Fruit fly (Drosophila melanogaster) whole organism, embryonic: ENCODE results near the gene CAH16.

Source experiments
- ATbp ChIP-seq: fragments of 200-800 bp; sonication (Bioruptor generic); optimal IDR thresholded peaks from 2 replicates; lab custom pipeline; 2017; ENCODE audit warnings: missing biosample characterization, mild to moderate bottlenecking, missing genetic modification characterization, missing genetic modification reagents
- Atf6 ChIP-seq: fragments of 200-800 bp; sonication (Bioruptor generic); IDR thresholded peaks from 2 replicates; pipeline ENCODE4 v1.3.6; 2022; ENCODE audit warnings: missing biosample characterization, missing genetic modification characterization
- C15 ChIP-seq: fragments of 200-800 bp; sonication (Bioruptor generic); IDR thresholded peaks from 3 replicates; pipeline ENCODE4 v1.3.6; 2022; ENCODE audit warnings: missing biosample characterization, missing genetic modification characterization
- CG10543 ChIP-seq: fragments of 200-800 bp; sonication (Bioruptor generic); optimal IDR thresholded peaks from 3 replicates; lab custom pipeline; 2017; ENCODE audit warnings: missing biosample characterization, mild to moderate bottlenecking, missing genetic modification characterization, moderate library complexity
- CG10979 ChIP-seq: fragments of 200-800 bp; sonication (Bioruptor generic); optimal IDR thresholded peaks from 2 replicates; lab custom pipeline; 2018; ENCODE audit warnings: missing biosample characterization, mild to moderate bottlenecking, missing genetic modification characterization, moderate library complexity
- CG11398 ChIP-seq: fragments of 200-800 bp; sonication (Bioruptor generic); optimal IDR thresholded peaks from 2 replicates; lab custom pipeline; 2016; ENCODE audit warnings: missing biosample characterization, missing genetic modification characterization
- CG11560 ChIP-seq: fragments of 200-800 bp; sonication (Bioruptor generic); IDR thresholded peaks from 3 replicates; pipeline ENCODE4 v1.3.6; 2022; ENCODE audit warnings: missing biosample characterization, missing genetic modification characterization
- CG11695 ChIP-seq: fragments of 200-800 bp; sonication (Bioruptor generic); IDR thresholded peaks from 3 replicates; pipeline ENCODE4 v1.3.6; 2022; ENCODE audit warnings: missing biosample characterization, missing genetic modification characterization
- CG13287 ChIP-seq: fragments of 200-800 bp; sonication (Bioruptor generic); IDR thresholded peaks from 2 replicates; pipeline ENCODE4 v1.3.6; 2022; ENCODE audit warnings: missing biosample characterization, missing genetic modification characterization; ENCODE audit not compliant: partially characterized antibody
- CG14441 ChIP-seq: fragments of 200-800 bp; sonication (Bioruptor generic); IDR thresholded peaks from 2 replicates; pipeline ENCODE4 v1.3.6; 2022; ENCODE audit warnings: missing biosample characterization, missing genetic modification characterization
- CG18011 ChIP-seq: fragments of 200-800 bp; sonication (Bioruptor generic); optimal IDR thresholded peaks from 2 replicates; lab custom pipeline; 2017; ENCODE audit warnings: missing biosample characterization, missing genetic modification characterization, mild to moderate bottlenecking, moderate library complexity, missing genotype
- CG2875 ChIP-seq: fragments of 200-800 bp; sonication (Bioruptor generic); optimal IDR thresholded peaks from 2 replicates; lab custom pipeline; 2017; ENCODE audit warnings: missing biosample characterization, mild to moderate bottlenecking, missing genetic modification characterization, missing genetic modification reagents
- CG31224 ChIP-seq: fragments of 200-800 bp; sonication (Bioruptor generic); IDR thresholded peaks from 2 replicates; pipeline ENCODE4 v1.3.6; 2022; ENCODE audit warnings: missing biosample characterization, missing genetic modification characterization
- CG32532 ChIP-seq: fragments of 200-800 bp; sonication (Bioruptor generic); IDR thresholded peaks from 2 replicates; pipeline ENCODE4 v1.3.6; 2022; ENCODE audit warnings: missing biosample characterization, missing genetic modification characterization
- CG3281 ChIP-seq: fragments of 200-800 bp; sonication (Bioruptor generic); optimal IDR thresholded peaks from 3 replicates; lab custom pipeline; 2017; ENCODE audit warnings: missing biosample characterization, mild to moderate bottlenecking, missing genetic modification characterization
- CG34376 ChIP-seq: fragments of 200-800 bp; sonication (Bioruptor generic); optimal IDR thresholded peaks from 2 replicates; lab custom pipeline; 2018; ENCODE audit warnings: missing biosample characterization, mild to moderate bottlenecking, missing genetic modification characterization
- CG3726 ChIP-seq: fragments of 200-800 bp; sonication (Bioruptor generic); IDR thresholded peaks from 3 replicates; pipeline ENCODE4, ENCODE4 v1.3.6; 2022; ENCODE audit warnings: missing biosample characterization, missing genetic modification characterization
- CG42726 ChIP-seq: fragments of 200-800 bp; sonication (Bioruptor generic); IDR thresholded peaks from 2 replicates; pipeline ENCODE4 v1.3.6; 2022; ENCODE audit warnings: missing biosample characterization, missing genetic modification characterization; ENCODE audit not compliant: partially characterized antibody
- CG6272 ChIP-seq: fragments of 200-800 bp; sonication (Bioruptor generic); IDR thresholded peaks from 2 replicates; pipeline ENCODE4 v1.3.6; 2022; ENCODE audit warnings: missing biosample characterization, missing genetic modification characterization
- CG7963 ChIP-seq: fragments of 200-800 bp; sonication (Bioruptor generic); IDR thresholded peaks from 3 replicates; pipeline ENCODE4 v1.3.6; 2022; ENCODE audit warnings: missing biosample characterization, missing genetic modification characterization; ENCODE audit not compliant: partially characterized antibody
- CG9727 ChIP-seq: fragments of 200-800 bp; sonication (Bioruptor generic); optimal IDR thresholded peaks from 3 replicates; lab custom pipeline; 2017; ENCODE audit warnings: missing biosample characterization, mild to moderate bottlenecking, missing genetic modification characterization
- CG9817 ChIP-seq: fragments of 200-800 bp; sonication (Bioruptor generic); optimal IDR thresholded peaks from 2 replicates; lab custom pipeline; 2018; ENCODE audit warnings: missing biosample characterization, mild to moderate bottlenecking, missing genetic modification characterization, moderate library complexity
- Camta ChIP-seq: fragments of 200-800 bp; sonication (Bioruptor generic); optimal IDR thresholded peaks from 2 replicates; lab custom pipeline; 2016; ENCODE audit warnings: missing biosample characterization, missing genetic modification characterization
- CoRest ChIP-seq: fragments of 200-800 bp; sonication (Bioruptor generic); optimal IDR thresholded peaks from 3 replicates; lab custom pipeline; 2018; ENCODE audit warnings: missing biosample characterization, mild to moderate bottlenecking, missing genetic modification characterization, moderate library complexity
- CrebB ChIP-seq: fragments of 200-800 bp; sonication (Bioruptor generic); optimal IDR thresholded peaks from 3 replicates; lab custom pipeline; 2018; ENCODE audit warnings: missing biosample characterization, mild to moderate bottlenecking, missing genetic modification characterization
- Dip3 ChIP-seq: fragments of 200-800 bp; sonication (Bioruptor generic); optimal IDR thresholded peaks from 3 replicates; lab custom pipeline; 2016; ENCODE audit warnings: missing biosample characterization, missing genetic modification characterization
- Ets97D ChIP-seq: fragments of 200-800 bp; sonication (Bioruptor generic); optimal IDR thresholded peaks from 3 replicates; lab custom pipeline; 2016; ENCODE audit warnings: missing biosample characterization, missing genetic modification characterization
- H15 ChIP-seq: fragments of 200-800 bp; sonication (Bioruptor generic); IDR thresholded peaks from 3 replicates; pipeline ENCODE4 v1.3.6; 2022; ENCODE audit warnings: missing biosample characterization, missing genetic modification characterization
- HHEX ChIP-seq: fragments of 200-800 bp; sonication (Bioruptor generic); optimal IDR thresholded peaks from 3 replicates; lab custom pipeline; 2017; ENCODE audit warnings: missing biosample characterization, mild to moderate bottlenecking, missing genetic modification characterization, missing genetic modification reagents
- Hand ChIP-seq: fragments of 200-800 bp; sonication (Bioruptor generic); optimal IDR thresholded peaks from 2 replicates; lab custom pipeline; 2017; ENCODE audit warnings: mild to moderate bottlenecking, missing biosample characterization, missing genetic modification reagents, missing genetic modification characterization
- MESR4 ChIP-seq: fragments of 200-800 bp; sonication (Bioruptor generic); optimal IDR thresholded peaks from 2 replicates; lab custom pipeline; 2018; ENCODE audit warnings: missing biosample characterization, mild to moderate bottlenecking, missing genetic modification characterization, moderate library complexity
- Nf-YB ChIP-seq: fragments of 200-800 bp; sonication (Bioruptor generic); optimal IDR thresholded peaks from 3 replicates; lab custom pipeline; 2019; ENCODE audit warnings: missing biosample characterization, mild to moderate bottlenecking, missing genetic modification characterization, moderate library complexity
- Opbp ChIP-seq: fragments of 200-800 bp; sonication (Bioruptor generic); IDR thresholded peaks from 3 replicates; pipeline ENCODE4 v1.3.6; 2022; ENCODE audit warnings: missing biosample characterization, missing genetic modification characterization; ENCODE audit not compliant: partially characterized antibody
- Pdp1 ChIP-seq, 2 experiments: fragments of 200-800 bp; sonication (Bioruptor generic); optimal IDR thresholded peaks; 3 replicates each; lab custom pipeline; 2016; ENCODE audit warnings: missing biosample characterization in 2 of 2, missing genetic modification characterization in 2 of 2, mild to moderate bottlenecking in 1 of 2, moderate library complexity in 1 of 2
- Tbp ChIP-seq: fragments of >200 bp; optimal IDR thresholded peaks from 2 replicates; lab custom pipeline; 2018; ENCODE audit warnings: missing biosample characterization, missing genetic modification characterization
- bcd ChIP-seq: fragments of 200-800 bp; sonication (Bioruptor generic); optimal IDR thresholded peaks from 2 replicates; lab custom pipeline; 2017; ENCODE audit warnings: missing biosample characterization, mild to moderate bottlenecking, missing genetic modification characterization
- btn ChIP-seq: fragments of 200-800 bp; sonication (Bioruptor generic); optimal IDR thresholded peaks from 2 replicates; lab custom pipeline; 2016; ENCODE audit warnings: missing biosample characterization, missing genetic modification characterization
- cas ChIP-seq: fragments of 200-800 bp; sonication (Bioruptor generic); IDR thresholded peaks from 2 replicates; pipeline ENCODE4 v1.3.6; 2022; ENCODE audit warnings: missing biosample characterization, missing genetic modification characterization
- disco-r ChIP-seq: fragments of 200-800 bp; sonication (Bioruptor generic); optimal IDR thresholded peaks from 2 replicates; lab custom pipeline; 2016; ENCODE audit warnings: missing biosample characterization, missing genetic modification characterization
- dysf ChIP-seq: fragments of 200-800 bp; sonication (Bioruptor generic); IDR thresholded peaks from 3 replicates; pipeline ENCODE4 v1.3.6; 2022; ENCODE audit warnings: missing biosample characterization, missing genetic modification characterization
- emc ChIP-seq: fragments of 200-800 bp; sonication (Bioruptor generic); optimal IDR thresholded peaks from 2 replicates; lab custom pipeline; 2016; ENCODE audit warnings: missing biosample characterization, missing genetic modification characterization
- h ChIP-seq: fragments of >200 bp; optimal IDR thresholded peaks from 2 replicates; lab custom pipeline; 2017
- ham ChIP-seq: fragments of 200-800 bp; sonication (Bioruptor generic); IDR thresholded peaks from 2 replicates; pipeline ENCODE4 v1.3.6; 2022; ENCODE audit warnings: missing biosample characterization, missing genetic modification characterization
- ind ChIP-seq: fragments of 200-800 bp; sonication (Bioruptor generic); optimal IDR thresholded peaks from 3 replicates; lab custom pipeline; 2016; ENCODE audit warnings: missing biosample characterization, missing genetic modification characterization
- rib ChIP-seq: fragments of 200-800 bp; sonication (Bioruptor generic); IDR thresholded peaks from 2 replicates; pipeline ENCODE4 v1.3.6; 2022; ENCODE audit warnings: missing biosample characterization, missing genetic modification characterization
- sd ChIP-seq: fragments of 200-800 bp; sonication (Bioruptor generic); optimal IDR thresholded peaks from 3 replicates; lab custom pipeline; 2018; ENCODE audit warnings: missing biosample characterization, mild to moderate bottlenecking, missing genetic modification characterization, moderate library complexity
- tin ChIP-seq: fragments of 200-800 bp; sonication (Bioruptor generic); optimal IDR thresholded peaks from 3 replicates; lab custom pipeline; 2016; ENCODE audit warnings: missing biosample characterization, missing genetic modification characterization
- tio ChIP-seq: fragments of 200-800 bp; sonication (Bioruptor generic); optimal IDR thresholded peaks from 2 replicates; lab custom pipeline; 2017; ENCODE audit warnings: missing biosample characterization, missing genetic modification characterization, inconsistent platforms
- tx ChIP-seq: fragments of 200-800 bp; sonication (Bioruptor generic); optimal IDR thresholded peaks from 2 replicates; lab custom pipeline; 2016; ENCODE audit warnings: missing biosample characterization, missing genetic modification characterization
- vnd ChIP-seq: fragments of 200-800 bp; sonication (Bioruptor generic); IDR thresholded peaks from 3 replicates; pipeline ENCODE4 v1.3.6; 2022; ENCODE audit warnings: missing biosample characterization, missing genetic modification characterization; ENCODE audit not compliant: partially characterized antibody
- wdn ChIP-seq: fragments of 200-800 bp; sonication (Bioruptor generic); IDR thresholded peaks from 2 replicates; pipeline ENCODE4 v1.3.6; 2022; ENCODE audit warnings: missing biosample characterization, missing genetic modification characterization

CAH16 gene

dm6 chr3R:31310883-31311397 lies 50.9 kb downstream of the CAH16 start, which contains the start of gene CG34347 (continued):
- TF ChIP-seq CG11398 (GFP tag; lab: Kevin White, UChicago) (no peak), wdn (no peak), CG14441 (GFP tag; lab: Robert Waterston, UW) (no peak), bcd (no peak), CG3281 (GFP tag; lab: Kevin White, UChicago) (no peak), CG3726 (GFP tag; lab: Robert Waterston, UW) (no peak), Pdp1 (GFP tag; optimal IDR thresholded peaks at IDR 0.05; lab: Kevin White, UChicago) (peak in 1 of 2 experiments; percentile 28), CG31224 (GFP tag; lab: Robert Waterston, UW) (no peak), CG42726 (GFP tag; lab: Robert Waterston, UW) (peak; percentile 82), ham (GFP tag; lab: Robert Waterston, UW) (no peak), MESR4 (GFP tag; lab: Kevin White, UChicago) (no peak), CG6272 (GFP tag; lab: Robert Waterston, UW) (no peak), Atf6 (GFP tag; lab: Robert Waterston, UW) (no peak), tin (GFP tag; lab: Kevin White, UChicago) (no peak), Camta (GFP tag; lab: Kevin White, UChicago) (no peak), CG34376 (no peak), HHEX (GFP tag; lab: Kevin White, UChicago) (no peak), emc (GFP tag; lab: Kevin White, UChicago) (no peak), H15 (GFP tag; lab: Robert Waterston, UW) (no peak), tio (GFP tag; lab: Kevin White, UChicago) (no peak), btn (GFP tag; lab: Kevin White, UChicago) (no peak), CG11695 (no peak), CG10543 (GFP tag; lab: Kevin White, UChicago) (peak; percentile 2), Nf-YB (GFP tag; lab: Kevin White, UChicago) (no peak), disco-r (GFP tag; lab: Kevin White, UChicago) (no peak), vnd (GFP tag; lab: Robert Waterston, UW) (no peak), CG2875 (GFP tag; lab: Kevin White, UChicago) (no peak), dysf (GFP tag; lab: Robert Waterston, UW) (no peak), CG7963 (GFP tag; lab: Robert Waterston, UW) (no peak), Ets97D (GFP tag; lab: Kevin White, UChicago) (no peak), CG9817 (tag; lab: Kevin White, UChicago) (no peak), CoRest (tag; lab: Kevin White, UChicago) (no peak), Tbp (no peak), CrebB (no peak), h (no peak), CG10979 (tag; lab: Kevin White, UChicago) (no peak), Hand (GFP tag; lab: Kevin White, UChicago) (no peak), C15 (no peak), Dip3 (GFP tag; lab: Kevin White, UChicago) (no peak), CG32532 (GFP tag; lab: Robert Waterston, UW) (peak; percentile 35; the same call in 1 of the 2 replicates), ind (GFP tag; lab: Kevin White, UChicago) (no peak), tx (no peak), CG13287 (GFP tag; lab: Robert Waterston, UW) (no peak; the same call in 1 of the 2 replicates), ATbp (GFP tag; lab: Kevin White, UChicago) (no peak), CG18011 (GFP tag; lab: Kevin White, UChicago) (no peak), Opbp (GFP tag; lab: Robert Waterston, UW) (peak; percentile 56; the same call in 1 of the 3 replicates), CG11560 (tag; lab: Robert Waterston, UW) (no peak), CG9727 (GFP tag; lab: Kevin White, UChicago) (no peak), cas (GFP tag; lab: Robert Waterston, UW) (no peak), sd (peak; percentile 54), rib (GFP tag; lab: Robert Waterston, UW) (no peak)
